Worm (Caenorhabditis elegans): ENCODE results near the gene F11C7.7.

The F11C7.7 gene

ce11 chrX:17398293-17398692 is at the start of gene F11C7.7:
F11C7.7 (plus strand) TSS chrX:17398593.
- TF ChIP-seq F13H6.1 (tag; optimal IDR thresholded peaks at IDR 0.05) (no peak), ceh-16 (tag; optimal IDR thresholded peaks at IDR 0.05) (no peak), ztf-1 (GFP tag; conservative IDR thresholded peaks at IDR 0.05) (no peak), ZK546.5 (tag; optimal IDR thresholded peaks at IDR 0.05) (no peak), alr-1 (tag; optimal IDR thresholded peaks at IDR 0.05) (no peak), lin-11 (tag; optimal IDR thresholded peaks at IDR 0.05) (no peak), nhr-237 (tag; optimal IDR thresholded peaks at IDR 0.05) (no peak)

- TF ChIP-seq gmeb-1 (tag; optimal IDR thresholded peaks at IDR 0.05) (no peak), ztf-11 (tag; optimal IDR thresholded peaks at IDR 0.05) (no peak), ztf-1 (GFP tag; conservative IDR thresholded peaks at IDR 0.05) (no peak), ceh-82 (tag; optimal IDR thresholded peaks at IDR 0.05) (no peak)
Observed at ce11 chrX:17349411-17349810, 49.0 kb upstream of the F11C7.7 start.

DNA sequence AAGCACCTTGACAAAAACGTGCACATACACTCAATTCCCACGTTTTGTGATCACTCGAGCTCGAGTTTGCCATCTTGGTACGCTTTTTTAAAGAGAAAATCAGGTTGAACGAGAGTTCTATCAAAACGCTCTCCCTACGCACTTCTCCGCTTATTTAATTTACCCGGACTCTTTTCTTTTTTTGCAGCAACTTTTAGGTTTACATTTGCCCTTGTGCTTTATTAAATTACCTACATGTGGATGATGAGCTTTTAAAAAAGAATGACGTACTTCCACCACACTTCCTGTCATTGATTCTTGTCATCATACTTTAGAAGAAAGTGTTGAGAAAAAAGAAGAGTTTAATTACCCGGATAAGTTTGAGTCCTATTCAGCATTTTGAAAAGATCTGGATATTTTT is 46.3 kb upstream of the F11C7.7 start:
- TF ChIP-seq C34F6.9 (tag; optimal IDR thresholded peaks at IDR 0.05) = peak; percentile 3
- TF ChIP-seq sma-9 (GFP tag; optimal IDR thresholded peaks at IDR 0.05) = peak; percentile 33
- no peak for TF ChIP-seq sma-9 (tag; optimal IDR thresholded peaks at IDR 0.05)
- no peak for TF ChIP-seq skn-1 (tag; optimal IDR thresholded peaks at IDR 0.05)

ce11 chrX:17355462-17355861 is 42.9 kb upstream of the F11C7.7 start:
- no peak for TF ChIP-seq alr-1 (tag; optimal IDR thresholded peaks at IDR 0.05)
- no peak for TF ChIP-seq lin-11 (tag; optimal IDR thresholded peaks at IDR 0.05)
- TF ChIP-seq mdl-1 (tag; optimal IDR thresholded peaks at IDR 0.05) = no peak
- TF ChIP-seq snpc-4 (tag; optimal IDR thresholded peaks at IDR 0.05) = no peak

DNA sequence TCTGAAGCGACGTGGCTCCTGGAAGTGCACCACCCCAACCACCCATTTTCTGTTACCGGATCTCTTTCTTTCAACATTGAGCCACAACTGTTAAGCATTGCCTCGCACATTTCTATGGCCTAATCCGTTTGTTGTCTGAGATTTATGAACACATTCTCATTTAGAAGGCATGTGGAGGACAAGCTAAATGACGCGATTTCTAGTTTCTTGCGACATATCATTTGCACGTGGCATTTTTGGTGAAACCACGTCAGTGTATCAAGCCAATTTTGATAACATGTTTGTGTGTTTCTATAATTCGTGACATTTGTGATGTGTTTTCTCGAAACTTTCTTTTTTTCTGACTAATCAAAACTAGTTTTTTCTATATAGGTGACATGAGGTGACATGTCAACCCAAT is 41.6 kb upstream of the F11C7.7 start:
- TF ChIP-seq lin-13 (GFP tag; optimal IDR thresholded peaks at IDR 0.05) = no peak

- TF ChIP-seq ama-1 (optimal IDR thresholded peaks at IDR 0.05) (no peak), nhr-11 (tag; optimal IDR thresholded peaks at IDR 0.05) (no peak), nhr-77 (tag; optimal IDR thresholded peaks at IDR 0.05) (no peak), mdl-1 (tag; optimal IDR thresholded peaks at IDR 0.05) (no peak), nhr-23 (tag; optimal IDR thresholded peaks at IDR 0.05) (no peak), nhr-237 (tag; optimal IDR thresholded peaks at IDR 0.05) (no peak), snpc-4 (tag; optimal IDR thresholded peaks at IDR 0.05) (no peak), F13H6.1 (tag; optimal IDR thresholded peaks at IDR 0.05) (no peak), ztf-11 (tag; optimal IDR thresholded peaks at IDR 0.05) (no peak), skn-1 (tag; optimal IDR thresholded peaks at IDR 0.05) (no peak), mab-5 (tag; optimal IDR thresholded peaks at IDR 0.05) (no peak), peb-1 (tag; optimal IDR thresholded peaks at IDR 0.05) (no peak), nhr-21 (tag; optimal IDR thresholded peaks at IDR 0.05) (no peak), ztf-4 (tag; optimal IDR thresholded peaks at IDR 0.05) (no peak), lin-11 (tag; optimal IDR thresholded peaks at IDR 0.05) (no peak), fos-1 (tag; optimal IDR thresholded peaks at IDR 0.05) (no peak), lin-13 (GFP tag; optimal IDR thresholded peaks at IDR 0.05) (no peak), ZK546.5 (tag; optimal IDR thresholded peaks at IDR 0.05) (no peak), elt-3 (tag; optimal IDR thresholded peaks at IDR 0.05) (no peak), aly-2 (tag; optimal IDR thresholded peaks at IDR 0.05) (no peak)
Observed at ce11 chrX:17359452-17359851, 38.9 kb upstream of the F11C7.7 start, which contains the start of gene npr-36. npr-36 (plus strand) TSS chrX:17359752.

ce11 chrX:17362529-17362928 is 35.9 kb upstream of the F11C7.7 start, which contains the start of gene F10D7.11:
F10D7.11 (plus strand) TSS chrX:17362829.
- TF ChIP-seq ama-1 (optimal IDR thresholded peaks at IDR 0.05) = no peak
- TF ChIP-seq nhr-77 (tag; optimal IDR thresholded peaks at IDR 0.05) = no peak
- TF ChIP-seq elt-1 (tag; optimal IDR thresholded peaks at IDR 0.05) = no peak
- no peak for TF ChIP-seq ztf-1 (GFP tag; conservative IDR thresholded peaks at IDR 0.05)
- TF ChIP-seq sem-4 (tag; optimal IDR thresholded peaks at IDR 0.05) = no peak
- no peak for TF ChIP-seq egl-27 (tag; optimal IDR thresholded peaks at IDR 0.05)
- no peak for TF ChIP-seq lin-13 (GFP tag; optimal IDR thresholded peaks at IDR 0.05)
- no peak for TF ChIP-seq ceh-82 (tag; optimal IDR thresholded peaks at IDR 0.05)
- no peak for TF ChIP-seq elt-3 (tag; optimal IDR thresholded peaks at IDR 0.05)
- no peak for TF ChIP-seq unc-55 (GFP tag; optimal IDR thresholded peaks at IDR 0.05)
- no peak for TF ChIP-seq Y55F3AM.14 (GFP tag; optimal IDR thresholded peaks at IDR 0.05)
- TF ChIP-seq unc-62 (GFP tag; optimal IDR thresholded peaks at IDR 0.05) = no peak
- no peak for TF ChIP-seq lin-11 (tag; optimal IDR thresholded peaks at IDR 0.05)

Measured in whole organism, L2 larva.